Worm (Caenorhabditis elegans) whole organism, early embryonic: ENCODE measurements around the gene let-19.

Experiments
- B0310.2 ChIP-seq: sonication (generic microtip); optimal IDR thresholded peaks from 2 replicates; lab custom pipeline; 2016; ENCODE audit warnings: mild to moderate bottlenecking, missing genetic modification characterization, missing compliant biosample characterization
- F13C5.2 ChIP-seq: sonication (generic microtip); optimal IDR thresholded peaks from 2 replicates; lab custom pipeline; 2017; ENCODE audit warnings: mild to moderate bottlenecking, missing genetic modification characterization, inconsistent platforms, missing compliant biosample characterization
- aly-1 ChIP-seq: sonication (generic microtip); optimal IDR thresholded peaks from 2 replicates; lab custom pipeline; 2016; ENCODE audit warnings: missing genetic modification characterization, missing compliant biosample characterization
- ama-1 ChIP-seq: fragments of 150-350 bp; optimal IDR thresholded peaks from 2 replicates; lab custom pipeline; 2014
- ceh-13 ChIP-seq: fragments of 200-800 bp; sonication (Bioruptor generic); optimal IDR thresholded peaks from 2 replicates; lab custom pipeline; 2018; ENCODE audit warnings: mild to moderate bottlenecking, missing genetic modification characterization, missing compliant biosample characterization
- ceh-36 ChIP-seq: sonication (generic microtip); optimal IDR thresholded peaks from 2 replicates; lab custom pipeline; 2016; ENCODE audit warnings: missing genetic modification characterization, inconsistent platforms, missing compliant biosample characterization
- ets-7 ChIP-seq: sonication (generic microtip); optimal IDR thresholded peaks from 2 replicates; lab custom pipeline; 2016; ENCODE audit warnings: missing genotype, missing genetic modification characterization, missing compliant biosample characterization
- flt-1 ChIP-seq: fragments of 200-800 bp; sonication (Bioruptor generic); IDR thresholded peaks from 2 replicates; pipeline ENCODE4 v1.3.6; 2022; ENCODE audit warnings: missing genetic modification characterization, missing compliant biosample characterization
- hmbx-1 ChIP-seq: sonication (generic microtip); optimal IDR thresholded peaks from 2 replicates; lab custom pipeline; 2016; ENCODE audit warnings: mild to moderate bottlenecking, missing genetic modification characterization, missing compliant biosample characterization
- hmg-4 ChIP-seq: fragments of 200-800 bp; sonication (Bioruptor generic); optimal IDR thresholded peaks from 2 replicates; lab custom pipeline; 2018; ENCODE audit warnings: mild to moderate bottlenecking, missing genetic modification characterization, missing compliant biosample characterization
- hnd-1 ChIP-seq: sonication (generic microtip); optimal IDR thresholded peaks from 2 replicates; lab custom pipeline; 2016; ENCODE audit warnings: missing genetic modification characterization, missing compliant biosample characterization
- pes-1 ChIP-seq: fragments of 200-800 bp; sonication (Bioruptor generic); IDR thresholded peaks from 2 replicates; pipeline ENCODE4 v1.3.6; 2022; ENCODE audit warnings: missing genetic modification reagents, missing genetic modification characterization, missing compliant biosample characterization
- scrt-1 ChIP-seq: fragments of 200-800 bp; sonication (Bioruptor generic); IDR thresholded peaks from 2 replicates; pipeline ENCODE4 v1.3.6; 2022; ENCODE audit warnings: missing genetic modification characterization, missing compliant biosample characterization
- sea-1 ChIP-seq: fragments of 200-800 bp; sonication (Bioruptor generic); conservative IDR thresholded peaks from 2 replicates; pipeline ENCODE4 v1.3.6; 2022; ENCODE audit warnings: missing genetic modification characterization, missing compliant biosample characterization
- tbx-11 ChIP-seq: fragments of 200-800 bp; sonication (Bioruptor generic); IDR thresholded peaks from 2 replicates; pipeline ENCODE4 v1.3.6; 2022; ENCODE audit warnings: missing genetic modification characterization, missing compliant biosample characterization
- tbx-37 ChIP-seq: fragments of 200-800 bp; sonication (Bioruptor generic); conservative IDR thresholded peaks from 2 replicates; pipeline ENCODE4 v1.3.6; 2022; ENCODE audit warnings: missing genetic modification reagents, missing genetic modification characterization, missing compliant biosample characterization
- tra-4 ChIP-seq: sonication (generic microtip); optimal IDR thresholded peaks from 2 replicates; lab custom pipeline; 2017; ENCODE audit warnings: missing genetic modification characterization, missing compliant biosample characterization

Gene let-19

ce11 chrII:8818978-8819896 is 48.5 kb downstream of the let-19 start, which contains the start of gene F46C5.10:
Gene F46C5.10 (minus strand): TSS chrII:8819028.
- no peak for TF ChIP-seq sea-1
- no peak for TF ChIP-seq pes-1
- TF ChIP-seq tbx-37 (GFP tag; lab: Robert Waterston, UW) = no peak
- TF ChIP-seq tbx-11 (GFP tag; lab: Robert Waterston, UW) = no peak
- no peak for TF ChIP-seq ceh-36 (tag; lab: Kevin White, UChicago)
- TF ChIP-seq hmbx-1 (tag; lab: Kevin White, UChicago) = no peak
- TF ChIP-seq B0310.2 (tag; lab: Kevin White, UChicago) = no peak
- no peak for TF ChIP-seq tra-4
- no peak for TF ChIP-seq flt-1 (GFP tag; lab: Robert Waterston, UW)
- TF ChIP-seq ceh-13 (GFP tag; lab: Kevin White, UChicago) = no peak
- no peak for TF ChIP-seq hnd-1
- TF ChIP-seq hmg-4 (GFP tag; lab: Kevin White, UChicago) = no peak

DNA sequence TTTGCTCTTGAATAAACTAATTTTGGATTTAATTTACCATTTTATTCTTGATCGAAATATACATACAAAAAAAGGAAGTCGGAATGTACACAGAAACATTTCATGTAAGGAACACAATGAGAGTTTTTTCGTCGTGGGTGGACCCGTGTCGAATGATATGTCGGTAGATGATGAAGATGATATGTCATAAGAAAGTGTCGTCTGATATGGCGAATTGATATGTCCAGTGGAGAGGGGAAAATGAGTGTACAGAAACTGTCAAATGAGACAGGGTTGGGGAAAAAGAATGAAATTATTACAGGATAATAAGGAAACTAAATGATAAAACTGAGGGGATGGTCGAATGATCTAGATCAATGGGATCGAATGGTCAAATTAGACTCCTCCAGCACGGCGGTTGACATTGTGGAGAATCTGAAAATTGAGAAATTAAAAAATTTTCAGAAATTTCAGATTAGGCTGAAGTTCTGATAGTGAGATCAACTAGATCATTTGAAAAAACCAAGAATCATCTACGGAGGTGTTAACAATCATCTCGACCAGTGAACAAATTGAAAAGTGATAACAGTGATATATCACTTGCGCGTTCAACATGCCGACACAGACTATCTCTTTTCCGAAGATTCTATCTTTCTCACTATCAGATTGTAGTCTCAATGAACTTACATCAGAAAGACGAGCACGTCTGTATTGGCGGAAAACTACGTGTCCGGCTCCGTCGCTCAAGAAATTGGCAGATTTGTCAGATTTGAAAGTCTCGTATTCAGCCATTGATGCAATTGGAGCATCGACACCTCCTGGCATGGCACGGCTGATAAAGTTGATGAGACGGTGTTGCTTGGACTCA is 49.6 kb downstream of the let-19 start:
- TF ChIP-seq aly-1 (tag; lab: Kevin White, UChicago) (no peak), tbx-37 (GFP tag; lab: Robert Waterston, UW) (no peak)

DNA sequence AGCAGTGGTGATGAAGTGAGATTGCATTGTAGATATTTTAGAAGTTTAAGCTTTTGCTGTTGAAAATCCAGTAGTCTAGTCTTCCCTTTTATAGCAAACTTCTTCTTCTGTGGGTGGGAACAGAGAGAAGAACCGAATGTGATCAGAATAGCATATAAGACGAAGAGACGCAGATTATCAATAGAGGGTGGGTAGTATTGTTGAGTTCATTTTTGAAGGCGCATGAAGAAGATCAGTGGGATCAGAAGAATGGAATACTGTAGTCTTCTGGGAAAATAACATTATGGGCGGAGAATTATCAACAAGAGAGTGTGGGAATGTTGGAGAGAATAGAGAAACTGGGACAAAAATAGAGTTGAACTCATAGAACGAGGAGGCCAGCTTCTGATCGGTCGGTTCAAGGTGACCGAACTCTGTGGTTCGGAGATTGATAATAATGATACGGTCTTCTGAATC is 50.4 kb downstream of the let-19 start, which contains the start of gene F46C5.1:
Gene F46C5.1, minus strand, starts transcription at position 51 of the 456 bp plus-strand sequence.
- TF ChIP-seq aly-1 (tag; lab: Kevin White, UChicago) (no peak), ceh-13 (GFP tag; lab: Kevin White, UChicago) (no peak), ama-1 (lab: Kevin White, UChicago) (no peak), hnd-1 (no peak), ceh-36 (tag; lab: Kevin White, UChicago) (no peak), tbx-37 (GFP tag; lab: Robert Waterston, UW) (no peak), hmg-4 (GFP tag; lab: Kevin White, UChicago) (no peak), tbx-11 (GFP tag; lab: Robert Waterston, UW) (no peak), B0310.2 (tag; lab: Kevin White, UChicago) (no peak), ets-7 (no peak)

DNA sequence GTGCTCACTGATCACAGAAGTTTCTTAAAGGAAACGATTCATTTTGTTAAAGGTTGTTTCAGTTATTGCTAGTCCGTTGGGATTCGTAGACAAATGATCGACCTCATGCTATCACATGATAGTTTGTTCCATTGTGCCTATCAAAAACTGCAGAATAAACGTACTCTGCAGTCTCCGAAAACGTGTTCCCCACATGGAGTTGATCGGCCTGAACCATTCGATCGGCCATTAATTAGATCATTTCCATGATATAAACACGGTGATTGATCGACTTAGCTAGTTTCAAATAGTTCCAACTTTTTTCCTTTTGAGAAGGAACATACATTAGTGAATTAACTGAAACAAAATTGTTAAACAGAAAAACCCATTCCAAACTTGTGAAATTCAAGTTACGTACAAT is 51.9 kb downstream of the let-19 start:
- no peak for TF ChIP-seq aly-1 (tag; lab: Kevin White, UChicago)
- TF ChIP-seq tbx-37 (GFP tag; lab: Robert Waterston, UW) = no peak
- no peak for TF ChIP-seq ceh-36 (tag; lab: Kevin White, UChicago)

- TF ChIP-seq hmbx-1 (tag; lab: Kevin White, UChicago) (no peak), tbx-37 (GFP tag; lab: Robert Waterston, UW) (no peak), hmg-4 (GFP tag; lab: Kevin White, UChicago) (no peak), ceh-36 (tag; lab: Kevin White, UChicago) (no peak), pes-1 (no peak), aly-1 (tag; lab: Kevin White, UChicago) (no peak), ceh-13 (GFP tag; lab: Kevin White, UChicago) (no peak), tra-4 (no peak), ama-1 (lab: Kevin White, UChicago) (no peak), sea-1 (no peak), flt-1 (GFP tag; lab: Robert Waterston, UW) (no peak), ets-7 (no peak), tbx-11 (GFP tag; lab: Robert Waterston, UW) (no peak), B0310.2 (tag; lab: Kevin White, UChicago) (no peak), F13C5.2 (tag; lab: Kevin White, UChicago) (no peak), scrt-1 (GFP tag; lab: Robert Waterston, UW) (no peak)
These were observed 55.0 kb downstream of the let-19 start, which contains the start of gene nas-25 for ce11 chrII:8825769-8826168. Gene nas-25 (plus strand): TSS chrII:8826069.

DNA sequence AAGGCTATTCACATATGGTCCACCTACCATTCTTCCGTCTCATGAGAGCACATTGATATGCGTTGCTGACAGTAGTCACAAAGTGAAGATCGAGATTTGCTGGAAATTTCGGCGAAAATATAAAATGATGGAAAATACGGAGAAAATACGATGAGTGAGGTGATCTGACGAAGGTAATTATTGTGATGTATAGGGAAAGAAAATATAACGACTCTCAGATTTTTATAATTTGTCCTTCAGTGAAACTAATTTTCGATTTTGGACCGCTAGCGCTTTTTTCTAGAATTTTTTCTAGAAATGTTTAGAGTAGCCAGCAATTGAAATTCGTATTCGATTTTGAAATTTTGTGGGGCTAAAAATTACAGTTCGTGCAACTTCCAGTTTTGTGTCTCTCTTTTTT is 58.4 kb downstream of the let-19 start, which contains the start of gene F46C5.2:
Gene F46C5.2, minus strand, starts transcription at position 101 of the 400 bp plus-strand sequence.
- TF ChIP-seq ceh-13 (GFP tag; lab: Kevin White, UChicago) (no peak), tbx-37 (GFP tag; lab: Robert Waterston, UW) (no peak), ets-7 (no peak), aly-1 (tag; lab: Kevin White, UChicago) (no peak), ceh-36 (tag; lab: Kevin White, UChicago) (no peak), hmg-4 (GFP tag; lab: Kevin White, UChicago) (no peak), tra-4 (no peak), tbx-11 (GFP tag; lab: Robert Waterston, UW) (no peak), hmbx-1 (tag; lab: Kevin White, UChicago) (no peak)

DNA sequence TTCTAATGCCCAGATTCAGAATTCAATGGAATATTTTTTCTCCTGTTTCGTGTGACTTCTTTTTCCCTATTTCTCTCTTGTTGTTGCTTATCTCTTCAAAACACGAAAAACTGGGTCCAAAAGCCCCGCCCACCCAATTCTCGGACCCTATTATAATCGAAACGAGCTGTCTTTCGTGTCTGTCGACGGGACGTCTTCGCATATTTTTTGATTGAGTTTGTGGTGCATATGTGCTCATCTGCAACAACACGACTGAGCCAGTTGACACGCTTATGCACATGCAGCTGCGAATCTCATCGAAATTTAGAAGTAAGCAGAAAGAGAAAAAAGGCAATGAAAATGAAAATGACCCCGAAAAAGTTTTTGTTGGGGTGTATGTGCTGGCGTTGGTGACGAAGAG is 60.1 kb downstream of the let-19 start:
- TF ChIP-seq tbx-37 (GFP tag; lab: Robert Waterston, UW) (no peak), B0310.2 (tag; lab: Kevin White, UChicago) (no peak), pes-1 (no peak), ets-7 (no peak), hmg-4 (GFP tag; lab: Kevin White, UChicago) (no peak), hnd-1 (no peak), F13C5.2 (tag; lab: Kevin White, UChicago) (no peak), aly-1 (tag; lab: Kevin White, UChicago) (no peak), ceh-13 (GFP tag; lab: Kevin White, UChicago) (no peak), tbx-11 (GFP tag; lab: Robert Waterston, UW) (no peak), tra-4 (no peak), ceh-36 (tag; lab: Kevin White, UChicago) (no peak), scrt-1 (GFP tag; lab: Robert Waterston, UW) (no peak), sea-1 (no peak)
